Worm (Caenorhabditis elegans) whole organism, midembryonic: ENCODE results near the gene srxa-11.

Source experiments
- flt-1 ChIP-seq: fragments of 200-800 bp; sonication (Bioruptor generic); IDR thresholded peaks from 2 replicates; pipeline ENCODE4 v1.3.6; 2022; ENCODE audit warnings: missing genetic modification characterization, missing compliant biosample characterization
- ref-1 ChIP-seq: fragments of 200-800 bp; sonication (Bioruptor generic); conservative IDR thresholded peaks from 2 replicates; pipeline ENCODE4 v1.3.6; 2022; ENCODE audit warnings: missing genetic modification reagents, missing genetic modification characterization, missing compliant biosample characterization
- tab-1 ChIP-seq: fragments of 200-800 bp; sonication (Bioruptor generic); IDR thresholded peaks from 2 replicates; pipeline ENCODE4 v1.3.6; 2022; ENCODE audit warnings: missing genetic modification characterization, missing compliant biosample characterization

DNA sequence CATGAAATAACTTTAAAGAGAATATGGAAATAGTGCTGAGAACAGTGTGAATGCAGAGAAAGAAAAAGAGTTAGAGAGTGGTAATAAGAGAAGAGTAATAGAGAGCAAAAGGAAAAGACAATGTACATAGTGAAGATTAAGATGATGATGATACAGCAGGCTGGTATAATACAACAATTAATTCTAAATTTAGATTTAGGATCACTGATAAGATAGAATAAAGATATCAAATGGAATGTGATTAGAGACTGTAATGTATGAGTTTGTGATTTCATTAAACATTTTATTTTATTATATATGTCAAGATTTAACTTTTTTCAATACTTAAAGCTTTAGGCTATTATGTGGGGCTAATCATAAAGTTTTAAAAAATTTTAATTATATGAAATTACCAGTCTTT lies 29.2 kb downstream of the srxa-11 start, which contains the start of gene R10D12.8:
- TF ChIP-seq flt-1 (GFP tag; lab: Robert Waterston, UW) (no peak), tab-1 (GFP tag; lab: Robert Waterston, UW) (no peak), ref-1 (no peak)
